Fruit fly (Drosophila melanogaster): ENCODE data around the gene Hex-A.

dm6 chrX:9598106-9598505 lies 12.6 kb downstream of the Hex-A start:
- TF ChIP-seq D1 (tag; optimal IDR thresholded peaks at IDR 0.05): no peak
- no peak for TF ChIP-seq fd96Ca (GFP tag; IDR thresholded peaks at IDR 0.05)
- no peak for TF ChIP-seq CG15710 (tag; optimal IDR thresholded peaks at IDR 0.05)
- TF ChIP-seq CG34367 (tag; optimal IDR thresholded peaks at IDR 0.05): no peak
- no peak for TF ChIP-seq CG10348 (GFP tag; IDR thresholded peaks at IDR 0.05)
- no peak for TF ChIP-seq rn (GFP tag; IDR thresholded peaks at IDR 0.05)
- TF ChIP-seq gl (tag; optimal IDR thresholded peaks at IDR 0.05): no peak
- no peak for TF ChIP-seq Pif1B (GFP tag; optimal IDR thresholded peaks at IDR 0.05)
- no peak for TF ChIP-seq CG8159 (tag; optimal IDR thresholded peaks at IDR 0.05)
